Fruit fly (Drosophila melanogaster) whole organism, pupa: ENCODE results near the gene CG32099.
A peak's percentile ranks its signal among the peaks of the same experiment; 100 is the strongest.

Source experiments
- CG10348 ChIP-seq: fragments of 200-800 bp; sonication (Bioruptor generic); IDR thresholded peaks from 2 replicates; pipeline ENCODE4 v1.3.6; 2022; ENCODE audit warnings: missing biosample characterization, missing genetic modification characterization
- CG12605 ChIP-seq: fragments of 200-800 bp; sonication (Bioruptor generic); IDR thresholded peaks from 2 replicates; pipeline ENCODE4 v1.3.6; 2022; ENCODE audit warnings: missing biosample characterization, missing genetic modification characterization
- CG13204 ChIP-seq: fragments of 200-800 bp; sonication (Bioruptor generic); optimal IDR thresholded peaks from 2 replicates; lab custom pipeline; 2018; ENCODE audit warnings: missing biosample characterization, mild to moderate bottlenecking, missing genetic modification characterization, moderate library complexity
- CG14655 ChIP-seq: fragments of 200-800 bp; sonication (Bioruptor generic); optimal IDR thresholded peaks from 3 replicates; lab custom pipeline; 2017; ENCODE audit warnings: mild to moderate bottlenecking, missing biosample characterization, missing genetic modification reagents, missing genetic modification characterization
- CG15710 ChIP-seq: fragments of 200-800 bp; sonication (Bioruptor generic); optimal IDR thresholded peaks from 2 replicates; lab custom pipeline; 2018; ENCODE audit warnings: missing biosample characterization, mild to moderate bottlenecking, missing genetic modification characterization, moderate library complexity
- CG17806 ChIP-seq: fragments of 200-800 bp; sonication (Bioruptor generic); optimal IDR thresholded peaks from 2 replicates; lab custom pipeline; 2018; ENCODE audit warnings: missing biosample characterization, mild to moderate bottlenecking, missing genetic modification characterization, moderate library complexity
- CG32121 ChIP-seq: fragments of 200-800 bp; sonication (Bioruptor generic); IDR thresholded peaks from 2 replicates; pipeline ENCODE4 v1.3.6; 2022; ENCODE audit warnings: missing biosample characterization, missing genetic modification characterization
- CG34367 ChIP-seq: fragments of 200-800 bp; sonication (Bioruptor generic); optimal IDR thresholded peaks from 2 replicates; lab custom pipeline; 2018; ENCODE audit warnings: missing biosample characterization, mild to moderate bottlenecking, missing genetic modification characterization
- CG4496 ChIP-seq: fragments of 200-800 bp; sonication (Bioruptor generic); IDR thresholded peaks from 3 replicates; pipeline ENCODE4 v1.3.6; 2022; ENCODE audit warnings: missing biosample characterization, missing genetic modification characterization
- CG8159 ChIP-seq: fragments of 200-800 bp; sonication (Bioruptor generic); optimal IDR thresholded peaks from 3 replicates; lab custom pipeline; 2018; ENCODE audit warnings: missing biosample characterization, mild to moderate bottlenecking, missing genetic modification characterization, moderate library complexity
- CG8301 ChIP-seq: fragments of 200-800 bp; sonication (Bioruptor generic); optimal IDR thresholded peaks from 2 replicates; lab custom pipeline; 2018; ENCODE audit warnings: missing biosample characterization, mild to moderate bottlenecking, missing genetic modification characterization
- CG9948 ChIP-seq: fragments of 200-800 bp; sonication (Bioruptor generic); optimal IDR thresholded peaks from 2 replicates; lab custom pipeline; 2018; ENCODE audit warnings: missing biosample characterization, mild to moderate bottlenecking, missing genetic modification characterization, moderate library complexity
- D1 ChIP-seq: fragments of 200-800 bp; sonication (Bioruptor generic); optimal IDR thresholded peaks from 2 replicates; lab custom pipeline; 2018; ENCODE audit warnings: missing biosample characterization, mild to moderate bottlenecking, missing genetic modification characterization, moderate library complexity
- EcR ChIP-seq: fragments of 200-800 bp; sonication (Bioruptor generic); optimal IDR thresholded peaks from 3 replicates; lab custom pipeline; 2019; ENCODE audit warnings: missing biosample characterization, missing genetic modification characterization, mild to moderate bottlenecking, moderate library complexity, missing genetic modification reagents
- Ets98B ChIP-seq: fragments of 200-800 bp; sonication (Bioruptor generic); IDR thresholded peaks from 2 replicates; pipeline ENCODE4 v1.3.6; 2022; ENCODE audit warnings: missing biosample characterization, missing genetic modification characterization
- Pif1A ChIP-seq: fragments of 200-800 bp; sonication (Bioruptor generic); optimal IDR thresholded peaks from 3 replicates; lab custom pipeline; 2016; ENCODE audit warnings: missing biosample characterization, missing genetic modification characterization
- Pif1B ChIP-seq: fragments of 200-800 bp; sonication (Bioruptor generic); optimal IDR thresholded peaks from 3 replicates; lab custom pipeline; 2016; ENCODE audit warnings: missing biosample characterization, missing genetic modification characterization
- Snoo ChIP-seq: fragments of 200-800 bp; sonication (Bioruptor generic); optimal IDR thresholded peaks from 3 replicates; lab custom pipeline; 2017; ENCODE audit warnings: missing biosample characterization, mild to moderate bottlenecking, missing genetic modification characterization, inconsistent platforms
- fd96Ca ChIP-seq: fragments of 200-800 bp; sonication (Bioruptor generic); IDR thresholded peaks from 3 replicates; pipeline ENCODE4 v1.3.6; 2022; ENCODE audit warnings: missing biosample characterization, missing genetic modification characterization
- gl ChIP-seq: fragments of 200-800 bp; sonication (Bioruptor generic); optimal IDR thresholded peaks from 2 replicates; lab custom pipeline; 2018; ENCODE audit warnings: missing biosample characterization, mild to moderate bottlenecking, missing genetic modification characterization
- rn ChIP-seq: fragments of 200-800 bp; sonication (Bioruptor generic); IDR thresholded peaks from 2 replicates; pipeline ENCODE4 v1.3.6; 2022; ENCODE audit warnings: missing biosample characterization, missing genetic modification characterization

Gene CG32099

DNA sequence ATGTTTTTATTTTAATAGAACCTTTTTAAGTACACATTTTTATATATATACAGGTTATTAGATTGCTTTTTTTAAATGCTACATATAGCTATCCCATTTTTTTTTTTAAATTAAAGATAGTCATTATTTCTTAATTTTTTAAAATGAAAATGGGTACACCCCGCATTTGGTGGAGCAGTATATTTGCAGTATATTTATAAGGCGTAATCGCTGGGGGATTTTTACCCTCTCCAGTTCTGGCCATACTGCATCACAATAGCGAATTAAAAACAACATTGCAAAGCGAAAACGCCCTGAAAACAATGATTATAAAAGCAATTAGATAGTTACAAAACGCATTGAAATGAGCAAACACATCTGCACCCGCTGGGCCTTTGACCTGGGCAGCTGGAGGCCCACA is at the start of gene CG32099:
CG32099 (plus strand) TSS at position 250 of the 400 bp plus-strand sequence.
- TF ChIP-seq CG4496 (GFP tag; lab: Robert Waterston, UW) (no peak), CG10348 (GFP tag; lab: Robert Waterston, UW) (no peak)
- TF ChIP-seq, all 21 proteins: peak for 0

DNA sequence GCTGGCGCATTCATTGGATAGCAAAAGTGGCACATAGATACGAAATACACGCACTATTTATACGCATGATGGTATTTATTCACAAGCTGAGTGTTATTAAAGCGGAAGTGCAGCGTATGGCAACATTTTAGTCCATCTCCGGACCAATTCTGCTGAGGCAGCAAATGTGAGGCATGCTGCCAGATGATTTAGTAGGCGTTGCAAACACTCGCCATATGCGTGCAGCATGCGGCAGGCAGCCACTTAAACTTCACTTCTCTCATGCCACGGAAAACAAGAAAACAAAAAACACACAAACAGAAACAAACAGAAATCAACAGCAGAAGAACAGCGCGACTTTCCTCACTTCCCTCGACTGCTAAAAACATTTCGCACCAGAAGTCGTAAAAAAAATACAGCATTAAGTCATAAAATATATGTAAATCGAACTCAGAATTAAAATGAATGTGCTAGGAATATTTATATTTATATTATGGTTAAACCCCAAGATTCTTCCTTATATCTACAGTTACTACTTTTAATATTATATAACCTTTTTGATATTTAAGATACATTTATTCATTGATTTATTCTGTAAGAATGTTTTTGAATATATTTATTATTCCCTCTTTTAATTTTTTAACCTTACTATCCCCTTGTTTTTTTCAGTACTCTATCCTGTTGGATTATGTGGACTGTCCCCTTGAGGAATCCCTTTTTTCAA is 49.6 kb upstream of the CG32099 start:
- TF ChIP-seq rn (GFP tag; lab: Robert Waterston, UW) (no peak), Pif1B (GFP tag; lab: Kevin White, UChicago) (no peak), CG10348 (GFP tag; lab: Robert Waterston, UW) (no peak), CG8159 (tag; lab: Kevin White, UChicago) (peak; percentile 87), CG9948 (tag; lab: Kevin White, UChicago) (peak; percentile 71), CG14655 (peak; percentile 43), CG13204 (GFP tag; lab: Kevin White, UChicago) (peak; percentile 27), CG12605 (GFP tag; lab: Robert Waterston, UW) (no peak), fd96Ca (GFP tag; lab: Robert Waterston, UW) (0 out of 3 replicates have a peak, but pooled peaks have one; percentile 6), CG17806 (tag; lab: Kevin White, UChicago) (peak; percentile 59), Pif1A (GFP tag; lab: Kevin White, UChicago) (peak; percentile 8), CG15710 (tag; lab: Kevin White, UChicago) (peak; percentile 81), CG8301 (tag; lab: Kevin White, UChicago) (no peak), CG34367 (peak; percentile 37), D1 (tag; lab: Kevin White, UChicago) (peak; percentile 64), EcR (GFP tag; lab: Kevin White, UChicago) (no peak), Snoo (tag; lab: Kevin White, UChicago) (peak; percentile 31), gl (tag; lab: Kevin White, UChicago) (peak; percentile 16), Ets98B (GFP tag; lab: Robert Waterston, UW) (no peak), CG4496 (GFP tag; lab: Robert Waterston, UW) (peak; percentile 26; the same call in 2 of the 3 replicates), CG32121 (GFP tag; lab: Robert Waterston, UW) (no peak)
- TF ChIP-seq, all 21 proteins: peak for 13

DNA sequence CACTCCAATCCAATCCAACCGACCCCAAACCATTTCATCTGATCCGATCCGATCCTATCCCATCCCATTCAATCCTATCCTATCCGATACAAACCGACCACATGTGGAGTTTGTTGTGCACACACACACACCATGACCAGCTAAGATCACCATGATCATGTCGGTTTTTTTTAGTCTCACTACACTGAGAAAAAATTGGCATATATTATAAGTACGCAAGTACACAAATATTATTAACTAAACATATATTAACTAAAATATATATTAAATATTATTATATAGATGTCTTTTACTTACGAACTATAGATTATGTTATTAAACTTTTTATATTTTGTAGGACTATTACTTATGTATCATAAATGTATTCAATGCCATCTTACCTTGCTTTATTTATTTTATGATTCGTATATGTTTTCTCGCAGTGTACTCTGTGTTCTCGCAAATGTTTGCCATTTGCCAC is 47.1 kb upstream of the CG32099 start:
- TF ChIP-seq rn (GFP tag; lab: Robert Waterston, UW) = no peak
- TF ChIP-seq Snoo (tag; lab: Kevin White, UChicago) = peak; percentile 35
- TF ChIP-seq CG34367 = peak; percentile 57
- TF ChIP-seq CG10348 (GFP tag; lab: Robert Waterston, UW) = no peak
- TF ChIP-seq CG9948 (tag; lab: Kevin White, UChicago) = peak; percentile 82
- no peak for TF ChIP-seq CG4496 (GFP tag; lab: Robert Waterston, UW)
- TF ChIP-seq EcR (GFP tag; lab: Kevin White, UChicago) = no peak
- TF ChIP-seq CG15710 (tag; lab: Kevin White, UChicago) = peak; percentile 78
- peak; percentile 18 for TF ChIP-seq Pif1B (GFP tag; lab: Kevin White, UChicago)
- TF ChIP-seq CG14655 = peak; percentile 85
- peak; percentile 41; the same call in 1 of the 2 replicates for TF ChIP-seq Ets98B (GFP tag; lab: Robert Waterston, UW)
- TF ChIP-seq CG13204 (GFP tag; lab: Kevin White, UChicago) = no peak
- TF ChIP-seq CG8301 (tag; lab: Kevin White, UChicago) = peak; percentile 83
- TF ChIP-seq fd96Ca (GFP tag; lab: Robert Waterston, UW) = 0 out of 3 replicates have a peak, but pooled peaks have one; percentile 6
- TF ChIP-seq CG12605 (GFP tag; lab: Robert Waterston, UW) = 0 out of 2 replicates have a peak, but pooled peaks have one; percentile 44
- no peak for TF ChIP-seq gl (tag; lab: Kevin White, UChicago)
- TF ChIP-seq CG8159 (tag; lab: Kevin White, UChicago) = peak; percentile 82
- peak; percentile 67 for TF ChIP-seq CG17806 (tag; lab: Kevin White, UChicago)
- no peak for TF ChIP-seq CG32121 (GFP tag; lab: Robert Waterston, UW)
- peak; percentile 32 for TF ChIP-seq Pif1A (GFP tag; lab: Kevin White, UChicago)
- TF ChIP-seq D1 (tag; lab: Kevin White, UChicago) = peak; percentile 65

DNA sequence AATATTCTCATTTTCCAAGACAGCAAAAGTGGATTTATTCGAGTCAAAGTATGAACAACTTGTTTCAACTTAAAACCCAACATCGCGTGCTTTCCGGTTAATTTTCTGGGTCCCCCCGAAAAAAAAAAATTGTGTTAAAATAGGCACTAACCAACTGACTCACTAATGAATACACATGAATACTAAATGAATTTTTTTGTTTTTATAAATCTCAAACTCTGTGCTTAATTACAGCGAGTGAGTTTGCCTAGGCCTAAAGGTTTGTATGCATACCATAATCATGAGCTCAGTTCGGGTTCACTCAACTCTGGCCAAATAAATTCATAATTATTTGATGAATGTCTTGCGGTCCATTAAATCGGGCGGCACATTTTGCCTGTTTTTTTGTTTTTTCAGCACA is 41.7 kb upstream of the CG32099 start:
- TF ChIP-seq CG9948 (tag; lab: Kevin White, UChicago) (no peak), CG14655 (no peak), Snoo (tag; lab: Kevin White, UChicago) (no peak), D1 (tag; lab: Kevin White, UChicago) (no peak)

DNA sequence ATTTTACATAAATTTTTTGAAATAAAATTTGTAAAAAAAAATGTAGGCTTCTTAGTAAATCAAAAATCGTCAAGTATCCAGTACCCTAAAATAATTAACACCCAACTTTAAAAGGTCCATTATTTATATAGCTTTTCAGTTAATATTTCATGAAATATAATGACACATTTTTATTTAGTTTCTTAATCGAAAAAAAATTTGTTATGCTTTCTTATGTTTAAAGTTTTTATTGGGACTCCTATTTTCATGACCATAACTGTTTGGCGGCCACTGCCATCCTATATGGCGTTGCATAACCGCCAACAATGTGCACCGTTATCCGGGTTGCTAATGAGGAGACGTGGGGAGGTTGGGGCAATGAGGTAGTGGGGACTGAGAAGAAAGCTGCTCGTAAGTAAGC is 40.6 kb upstream of the CG32099 start:
- no peak for TF ChIP-seq rn (GFP tag; lab: Robert Waterston, UW)
- peak; percentile 37 for TF ChIP-seq CG8159 (tag; lab: Kevin White, UChicago)
- TF ChIP-seq CG12605 (GFP tag; lab: Robert Waterston, UW) = no peak
- no peak for TF ChIP-seq CG32121 (GFP tag; lab: Robert Waterston, UW)
- peak; percentile 56 for TF ChIP-seq CG14655
- no peak for TF ChIP-seq CG15710 (tag; lab: Kevin White, UChicago)
- no peak for TF ChIP-seq CG34367
- TF ChIP-seq CG10348 (GFP tag; lab: Robert Waterston, UW) = no peak
- no peak for TF ChIP-seq Pif1B (GFP tag; lab: Kevin White, UChicago)
- TF ChIP-seq Snoo (tag; lab: Kevin White, UChicago) = no peak
- TF ChIP-seq fd96Ca (GFP tag; lab: Robert Waterston, UW) = no peak
